Fruit fly (Drosophila melanogaster): ENCODE data around the gene U2af38.
A peak's percentile ranks its signal among the peaks of the same experiment; 100 is the strongest.

U2af38 gene

DNA sequence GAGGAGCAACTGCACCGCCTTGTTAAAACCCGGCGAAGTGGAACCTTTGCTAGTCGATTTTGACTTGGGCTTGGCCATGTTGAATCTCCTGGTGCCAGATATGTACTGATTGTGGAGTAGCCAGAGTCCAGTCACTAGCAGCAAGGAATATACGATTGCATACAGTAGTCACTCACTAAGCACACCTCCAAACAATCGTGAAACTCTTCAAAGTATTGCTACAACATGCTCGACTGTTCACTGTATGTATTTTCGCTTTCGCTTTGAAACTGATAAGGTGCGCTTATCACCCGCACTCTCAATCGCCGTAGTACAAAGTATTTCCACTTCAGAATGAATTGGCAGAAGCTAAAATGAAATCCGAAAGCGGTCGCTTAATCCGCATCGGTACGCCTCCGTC, 8.1 kb downstream of the U2af38 start (continued):
- TF ChIP-seq CG17385 (GFP tag; optimal IDR thresholded peaks at IDR 0.05) (peak; percentile 70), CG12071 (GFP tag; optimal IDR thresholded peaks at IDR 0.05) (peak; percentile 67), CkIIα-i1 (GFP tag; IDR thresholded peaks at IDR 0.05) (no peak), org-1 (GFP tag; optimal IDR thresholded peaks at IDR 0.05) (peak; percentile 49), pita (GFP tag; optimal IDR thresholded peaks at IDR 0.05) (no peak), CG10321 (GFP tag; IDR thresholded peaks at IDR 0.05) (peak; percentile 38; the same call in 1 of the 2 replicates), CG13894 (tag; optimal IDR thresholded peaks at IDR 0.05) (peak; percentile 65), Ravus (GFP tag; IDR thresholded peaks at IDR 0.05) (no peak), CG10979 (tag; optimal IDR thresholded peaks at IDR 0.05) (peak; percentile 7), CG8944 (GFP tag; optimal IDR thresholded peaks at IDR 0.05) (peak; percentile 54), inv (GFP tag; IDR thresholded peaks at IDR 0.05; ENCODE audit: partially characterized antibody) (no peak), Lpt (GFP tag; optimal IDR thresholded peaks at IDR 0.05) (no peak), emc (GFP tag; optimal IDR thresholded peaks at IDR 0.05) (no peak), Trl (optimal IDR thresholded peaks at IDR 0.05) (no peak), Trl (GFP tag; optimal IDR thresholded peaks at IDR 0.05) (peak; percentile 72), dan (GFP tag; IDR thresholded peaks at IDR 0.05) (no peak), CG9727 (GFP tag; optimal IDR thresholded peaks at IDR 0.05) (no peak), Mad (GFP tag; optimal IDR thresholded peaks at IDR 0.05) (peak; percentile 11), BEAF-32 (GFP tag; optimal IDR thresholded peaks at IDR 0.05) (no peak), CG2678 (tag; optimal IDR thresholded peaks at IDR 0.05) (peak; percentile 72), abd-A (tag; optimal IDR thresholded peaks at IDR 0.05) (no peak), mam (GFP tag; optimal IDR thresholded peaks at IDR 0.05) (peak; percentile 84), lmd (GFP tag; IDR thresholded peaks at IDR 0.05) (peak; percentile 77), CG12942 (GFP tag; optimal IDR thresholded peaks at IDR 0.05) (peak; percentile 51), CG10431 (GFP tag; optimal IDR thresholded peaks at IDR 0.05) (no peak), Eip74EF (GFP tag; optimal IDR thresholded peaks at IDR 0.05) (no peak), slou (GFP tag; optimal IDR thresholded peaks at IDR 0.05) (no peak), ash1 (GFP tag; optimal IDR thresholded peaks at IDR 0.05) (peak; percentile 79), Dbx (GFP tag; IDR thresholded peaks at IDR 0.05) (peak; percentile 88), B-H1 (GFP tag; IDR thresholded peaks at IDR 0.05) (peak; percentile 57; the same call in 2 of the 3 replicates), sima (GFP tag; optimal IDR thresholded peaks at IDR 0.05) (no peak), CG9817 (tag; optimal IDR thresholded peaks at IDR 0.05) (peak; percentile 56), CG3847 (GFP tag; IDR thresholded peaks at IDR 0.05) (peak; percentile 79), schlank (tag; optimal IDR thresholded peaks at IDR 0.05) (peak; percentile 82), Hmx (GFP tag; optimal IDR thresholded peaks at IDR 0.05) (no peak), CG11093 (GFP tag; IDR thresholded peaks at IDR 0.05) (peak; percentile 43; the same call in 1 of the 3 replicates), z (GFP tag; IDR thresholded peaks at IDR 0.05) (no peak)

DNA sequence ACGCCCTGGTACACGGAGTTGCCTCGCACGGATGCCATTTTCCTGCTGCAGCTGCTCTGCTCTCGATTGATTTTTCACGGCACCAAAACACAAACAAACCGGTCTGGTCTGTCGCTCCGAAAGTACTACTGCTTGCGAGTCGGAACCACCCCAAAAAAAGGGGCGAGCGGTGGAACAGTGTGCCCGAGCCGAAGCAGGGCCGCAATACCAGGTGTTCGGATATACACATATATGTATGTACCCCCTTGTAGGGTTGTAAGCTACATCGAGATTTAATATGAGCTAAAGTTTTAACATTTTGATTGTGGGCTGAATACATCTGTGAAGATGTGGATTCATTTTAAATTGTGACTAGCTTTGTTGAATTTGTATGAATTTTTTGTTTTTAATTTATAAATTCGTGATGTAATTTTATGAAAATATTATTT, 8.9 kb downstream of the U2af38 start:
- peak; percentile 60 for TF ChIP-seq CG3065 (GFP tag; optimal IDR thresholded peaks at IDR 0.05)
- TF ChIP-seq Mad (GFP tag; optimal IDR thresholded peaks at IDR 0.05), result peak; percentile 33
- no peak for TF ChIP-seq CG2202 (tag; optimal IDR thresholded peaks at IDR 0.05)
- TF ChIP-seq CG1024 (GFP tag; IDR thresholded peaks at IDR 0.05), result no peak
- TF ChIP-seq CG2120 (GFP tag; optimal IDR thresholded peaks at IDR 0.05), result peak; percentile 71
- TF ChIP-seq D (optimal IDR thresholded peaks at IDR 0.05), result no peak
- peak; percentile 12 for TF ChIP-seq D (GFP tag; optimal IDR thresholded peaks at IDR 0.05)
- TF ChIP-seq Oli (tag; optimal IDR thresholded peaks at IDR 0.05), result peak; percentile 52
- peak; percentile 19 for TF ChIP-seq ac (GFP tag; optimal IDR thresholded peaks at IDR 0.05)
- peak; percentile 22 for TF ChIP-seq fd96Cb (tag; optimal IDR thresholded peaks at IDR 0.05)
- peak; percentile 21 for TF ChIP-seq CG4617 (GFP tag; optimal IDR thresholded peaks at IDR 0.05; ENCODE audit: borderline replicate concordance)
- no peak for TF ChIP-seq CG9876 (GFP tag; optimal IDR thresholded peaks at IDR 0.05)
- TF ChIP-seq CG9437 (GFP tag; optimal IDR thresholded peaks at IDR 0.05), result peak; percentile 18
- no peak for TF ChIP-seq Doc2 (GFP tag; IDR thresholded peaks at IDR 0.05)
- no peak for TF ChIP-seq nerfin-2 (GFP tag; IDR thresholded peaks at IDR 0.05; ENCODE audit: partially characterized antibody)
- TF ChIP-seq CG5180 (GFP tag; optimal IDR thresholded peaks at IDR 0.05), result peak; percentile 69
- TF ChIP-seq unc-4 (GFP tag; IDR thresholded peaks at IDR 0.05; ENCODE audit: partially characterized antibody), result peak; percentile 43; the same call in 1 of the 2 replicates
- peak; percentile 33 for TF ChIP-seq CG10979 (tag; optimal IDR thresholded peaks at IDR 0.05)
